Fruit fly (Drosophila melanogaster): ENCODE measurements around the gene CG11664.

Gene CG11664

dm6 chrX:900725-901345 lies 25.3 kb downstream of the CG11664 start (continued):
- TF ChIP-seq fd59A (GFP tag; optimal IDR thresholded peaks at IDR 0.05): peak; percentile 88
- TF ChIP-seq Eip93F (GFP tag; optimal IDR thresholded peaks at IDR 0.05): peak; percentile 68
- TF ChIP-seq CG6276 (GFP tag; optimal IDR thresholded peaks at IDR 0.05): peak; percentile 92
- TF ChIP-seq CG11294 (GFP tag; IDR thresholded peaks at IDR 0.05): peak; percentile 89
- TF ChIP-seq Eip78C (GFP tag): peak; percentile 98
- TF ChIP-seq achi (GFP tag; optimal IDR thresholded peaks at IDR 0.05): peak; percentile 91
- TF ChIP-seq Ets21C (GFP tag; optimal IDR thresholded peaks at IDR 0.05): peak; percentile 91
- peak; percentile 90 for TF ChIP-seq net (GFP tag; optimal IDR thresholded peaks at IDR 0.05)
- peak; percentile 94 for TF ChIP-seq esn (GFP tag; optimal IDR thresholded peaks at IDR 0.05)
- peak; percentile 84 for TF ChIP-seq CG34406 (GFP tag; optimal IDR thresholded peaks at IDR 0.05)
- peak; percentile 92 for TF ChIP-seq CG10669 (GFP tag; optimal IDR thresholded peaks at IDR 0.05)
- peak; percentile 89 for TF ChIP-seq Ets96B (tag; optimal IDR thresholded peaks at IDR 0.05)
- peak; percentile 95 for TF ChIP-seq topi (GFP tag; optimal IDR thresholded peaks at IDR 0.05)
- TF ChIP-seq CG4318 (GFP tag; optimal IDR thresholded peaks at IDR 0.05): peak; percentile 87
- no peak for TF ChIP-seq fkh (GFP tag; optimal IDR thresholded peaks at IDR 0.05)
- TF ChIP-seq spab (GFP tag; optimal IDR thresholded peaks at IDR 0.05): peak; percentile 83
- peak; percentile 93 for TF ChIP-seq CG32006 (GFP tag; optimal IDR thresholded peaks at IDR 0.05)
- peak; percentile 66 for TF ChIP-seq Blimp-1 (GFP tag; optimal IDR thresholded peaks at IDR 0.05)
- TF ChIP-seq dsx (GFP tag; optimal IDR thresholded peaks at IDR 0.05; ENCODE audit: poor library complexity, severe bottlenecking): peak; percentile 85
- TF ChIP-seq Sox14 (GFP tag; optimal IDR thresholded peaks at IDR 0.05): peak; percentile 95
- TF ChIP-seq Met (GFP tag; optimal IDR thresholded peaks at IDR 0.05): peak; percentile 94
- TF ChIP-seq salr (GFP tag; optimal IDR thresholded peaks at IDR 0.05): peak; percentile 70 to 88

dm6 chrX:908763-909497 lies 33.4 kb downstream of the CG11664 start:
- TF ChIP-seq Ets21C (GFP tag; optimal IDR thresholded peaks at IDR 0.05): no peak
- no peak for TF ChIP-seq CG4318 (GFP tag; optimal IDR thresholded peaks at IDR 0.05)
- TF ChIP-seq ss (GFP tag; optimal IDR thresholded peaks at IDR 0.05): peak in 1 of 2 experiments; percentile 47

- TF ChIP-seq Hr38 (GFP tag; optimal IDR thresholded peaks at IDR 0.05): no peak
- peak; percentile 40 for TF ChIP-seq Hr39 (GFP tag; optimal IDR thresholded peaks at IDR 0.05)
- no peak for TF ChIP-seq Sox102F (GFP tag; optimal IDR thresholded peaks at IDR 0.05)
- no peak for TF ChIP-seq eg (GFP tag; IDR thresholded peaks at IDR 0.05)
- TF ChIP-seq CG34406 (GFP tag; optimal IDR thresholded peaks at IDR 0.05): no peak
- peak; percentile 54 for TF ChIP-seq svp (GFP tag)
- TF ChIP-seq CG31627 (GFP tag; optimal IDR thresholded peaks at IDR 0.05): peak; percentile 27
- peak; percentile 18 for TF ChIP-seq CG6792 (GFP tag; optimal IDR thresholded peaks at IDR 0.05)
- TF ChIP-seq salr (GFP tag; optimal IDR thresholded peaks at IDR 0.05): no peak
These were observed 45.8 kb downstream of the CG11664 start for dm6 chrX:921359-921758.
